Worm (Caenorhabditis elegans) whole organism, young adult: Measurements from ENCODE around the gene T26G10.4.
A peak's percentile ranks its signal among the peaks of the same experiment; 100 is the strongest.
"Not testable (repeated sequence)": the region's sequence is repeated elsewhere in the genome, so short reads cannot be mapped to it uniquely, and the experiment has no call there.

ENCODE experiments used
- ama-1 ChIP-seq, 3 experiments: fragments of 150-350 bp in 1 of 3; sonication (generic microtip) in 2 of 3; optimal IDR thresholded peaks; 2 replicates each; lab custom pipeline; 2014 to 2018; ENCODE audit warnings: missing biosample characterization in 2 of 3, missing genetic modification characterization in 2 of 3, missing genetic modification reagents in 2 of 3
- cebp-2 ChIP-seq: fragments of 200-800 bp; sonication (Bioruptor generic); IDR thresholded peaks from 2 replicates; pipeline ENCODE4 v1.3.6; 2022; ENCODE audit warnings: missing genetic modification characterization, missing compliant biosample characterization
- dox-1 ChIP-seq: fragments of 200-800 bp; sonication (Bioruptor generic); IDR thresholded peaks from 2 replicates; pipeline ENCODE4 v1.3.6; 2022; ENCODE audit warnings: missing genetic modification reagents, missing genetic modification characterization, missing compliant biosample characterization
- dpl-1 ChIP-seq: fragments of 150-350 bp; optimal IDR thresholded peaks from 2 replicates; lab custom pipeline; 2014; ENCODE audit warnings: missing biosample characterization, missing genetic modification reagents, missing genetic modification characterization
- madf-6 ChIP-seq: fragments of 200-800 bp; sonication (Bioruptor generic); IDR thresholded peaks from 2 replicates; pipeline ENCODE4 v1.3.6; 2022; ENCODE audit warnings: missing genetic modification reagents, missing genetic modification characterization, missing compliant biosample characterization
- unc-62 ChIP-seq: fragments of 150-350 bp; optimal IDR thresholded peaks from 2 replicates; lab custom pipeline; 2014; ENCODE audit warnings: missing biosample characterization, missing genetic modification reagents, missing genetic modification characterization

DNA sequence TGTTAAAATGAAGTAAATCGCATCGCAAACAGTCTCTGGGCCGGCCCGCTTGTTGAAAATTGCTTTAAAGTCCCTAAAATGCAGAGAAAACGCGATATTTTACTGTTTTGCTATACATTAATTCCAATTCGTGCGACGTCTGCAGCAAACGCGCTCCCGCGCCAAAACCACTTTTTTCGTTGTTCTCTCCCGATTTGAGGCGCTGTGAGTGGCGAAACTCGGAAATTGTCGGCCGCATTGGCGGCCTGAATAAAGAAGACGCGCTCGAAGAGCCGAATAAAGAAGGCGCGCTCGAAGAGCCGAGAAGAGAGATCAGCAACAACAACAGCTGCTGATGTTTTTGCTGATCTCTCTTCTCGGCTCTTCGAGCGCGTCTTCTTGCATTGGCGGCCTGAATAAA is 12.0 kb upstream of the T26G10.4 start:
- TF ChIP-seq cebp-2 (GFP tag; lab: Robert Waterston, UW); dpl-1; unc-62; ama-1 (optimal IDR thresholded peaks at IDR 0.05; lab: Kevin White, UChicago); ama-1 (GFP tag; optimal IDR thresholded peaks at IDR 0.05; lab: Kevin White, UChicago): not testable (repeated sequence)
- TF ChIP-seq madf-6 (GFP tag; lab: Robert Waterston, UW), result peak; percentile 92
- peak; percentile 95 for TF ChIP-seq dox-1 (GFP tag; lab: Robert Waterston, UW)
